Worm (Caenorhabditis elegans) whole organism, midembryonic: Measurements from ENCODE around the gene let-2.

Experiments used
- klf-2 ChIP-seq: fragments of 200-800 bp; sonication (Bioruptor generic); conservative IDR thresholded peaks from 2 replicates; pipeline ENCODE4 v1.3.6; 2022; ENCODE audit warnings: missing genetic modification reagents, missing genetic modification characterization, missing compliant biosample characterization
- ref-1 ChIP-seq: fragments of 200-800 bp; sonication (Bioruptor generic); conservative IDR thresholded peaks from 2 replicates; pipeline ENCODE4 v1.3.6; 2022; ENCODE audit warnings: missing genetic modification reagents, missing genetic modification characterization, missing compliant biosample characterization
- ztf-23 ChIP-seq: fragments of 200-800 bp; sonication (Bioruptor generic); IDR thresholded peaks from 2 replicates; pipeline ENCODE4 v1.3.6; 2022; ENCODE audit warnings: missing genetic modification reagents, missing genetic modification characterization, missing compliant biosample characterization
- ztf-29 ChIP-seq: fragments of 200-800 bp; sonication (Bioruptor generic); IDR thresholded peaks from 2 replicates; pipeline ENCODE4 v1.3.6; 2022; ENCODE audit warnings: missing genetic modification reagents, missing genetic modification characterization, missing compliant biosample characterization

DNA sequence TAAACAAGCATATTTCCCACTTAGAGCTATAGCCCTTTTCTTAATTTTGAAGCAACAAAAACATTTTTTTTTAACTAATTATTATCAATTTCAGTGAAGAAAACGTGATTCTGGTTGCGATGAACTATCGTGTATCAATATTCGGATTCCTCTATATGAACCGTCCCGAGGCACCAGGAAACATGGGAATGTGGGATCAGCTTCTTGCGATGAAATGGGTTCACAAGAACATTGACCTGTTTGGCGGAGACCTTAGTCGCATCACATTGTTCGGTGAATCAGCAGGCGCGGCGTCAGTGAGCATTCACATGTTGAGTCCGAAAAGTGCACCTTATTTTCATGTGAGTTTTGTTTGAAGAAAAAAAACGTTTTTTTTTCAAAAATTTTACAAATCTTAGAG is 20.2 kb downstream of the let-2 start:
- TF ChIP-seq klf-2 (GFP tag; lab: Robert Waterston, UW) (no peak), ztf-23 (GFP tag; lab: Robert Waterston, UW) (no peak), ref-1 (GFP tag; lab: Robert Waterston, UW) (no peak), ztf-29 (GFP tag; lab: Robert Waterston, UW) (no peak)
